Worm (Caenorhabditis elegans) whole organism, mixed stage, embryonic: ENCODE results near the gene K08E7.4.

ENCODE experiments used
- bed-3 ChIP-seq: fragments of 200-800 bp; sonication (Bioruptor generic); optimal IDR thresholded peaks from 3 replicates; lab custom pipeline; 2018; ENCODE audit warnings: mild to moderate bottlenecking, missing genetic modification characterization, moderate library complexity, missing compliant biosample characterization
- ceh-83 ChIP-seq: fragments of 200-800 bp; sonication (Bioruptor generic); optimal IDR thresholded peaks from 2 replicates; lab custom pipeline; 2018; ENCODE audit warnings: mild to moderate bottlenecking, missing genetic modification characterization, missing compliant biosample characterization
- ces-1 ChIP-seq: fragments of 150-350 bp; optimal IDR thresholded peaks from 2 replicates; lab custom pipeline; 2014; ENCODE audit warnings: missing biosample characterization, missing genetic modification reagents, missing genetic modification characterization
- elt-1 ChIP-seq: sonication (generic microtip); optimal IDR thresholded peaks from 2 replicates; lab custom pipeline; 2017; ENCODE audit warnings: missing genetic modification characterization, mild to moderate bottlenecking, missing compliant biosample characterization, antibody characterized with exemption, moderate library complexity, borderline replicate concordance; ENCODE audit not compliant: insufficient read depth
- elt-3 ChIP-seq: fragments of 150-350 bp; optimal IDR thresholded peaks from 2 replicates; lab custom pipeline; 2014; ENCODE audit warnings: missing biosample characterization, missing genetic modification characterization
- nhr-12 ChIP-seq: fragments of 150-350 bp; optimal IDR thresholded peaks from 2 replicates; lab custom pipeline; 2014; ENCODE audit warnings: missing biosample characterization, missing genetic modification characterization
- nhr-237 ChIP-seq: fragments of 150-350 bp; optimal IDR thresholded peaks from 2 replicates; lab custom pipeline; 2014; ENCODE audit warnings: missing biosample characterization, missing genetic modification characterization
- nhr-76 ChIP-seq: sonication (generic microtip); optimal IDR thresholded peaks from 2 replicates; lab custom pipeline; 2017; ENCODE audit warnings: missing biosample characterization, missing genetic modification characterization
- pha-4 ChIP-seq: fragments of 150-350 bp; optimal IDR thresholded peaks from 2 replicates; lab custom pipeline; 2018; ENCODE audit warnings: missing biosample characterization, missing genetic modification reagents, missing genetic modification characterization
- snpc-4 ChIP-seq: fragments of 150-350 bp; optimal IDR thresholded peaks from 2 replicates; lab custom pipeline; 2014; ENCODE audit warnings: missing biosample characterization, missing genetic modification characterization
- unc-120 ChIP-seq: sonication (generic microtip); optimal IDR thresholded peaks from 2 replicates; lab custom pipeline; 2017; ENCODE audit warnings: missing genetic modification characterization, missing compliant biosample characterization; ENCODE audit not compliant: poor library complexity, severe bottlenecking
- unc-39 ChIP-seq: fragments of 150-350 bp; optimal IDR thresholded peaks from 2 replicates; lab custom pipeline; 2014; ENCODE audit warnings: missing biosample characterization, missing genetic modification characterization
- unc-62 ChIP-seq: fragments of 150-350 bp; optimal IDR thresholded peaks from 2 replicates; lab custom pipeline; 2014; ENCODE audit warnings: missing biosample characterization, missing genetic modification reagents, missing genetic modification characterization

- TF ChIP-seq snpc-4 (tag; lab: Kevin White, UChicago) (no peak), unc-62 (GFP tag; lab: Kevin White, UChicago) (no peak), elt-3 (tag; lab: Kevin White, UChicago) (no peak), elt-1 (no peak), bed-3 (GFP tag; lab: Kevin White, UChicago) (no peak), unc-39 (tag; lab: Kevin White, UChicago) (no peak), unc-120 (no peak), ces-1 (no peak), ceh-83 (GFP tag; lab: Kevin White, UChicago) (no peak), pha-4 (tag; lab: Kevin White, UChicago) (no peak), nhr-12 (tag; lab: Kevin White, UChicago) (no peak), nhr-76 (no peak), nhr-237 (tag; lab: Kevin White, UChicago) (no peak)
Measured at ce11 chrIV:12547824-12548223, 23.1 kb downstream of the K08E7.4 start, which contains the start of gene ipmk-1.
